Worm (Caenorhabditis elegans) whole organism, L4/young adult: ENCODE data around the gene tag-77.

Experiments used
- W03F9.2 ChIP-seq: fragments of 150-350 bp; optimal IDR thresholded peaks from 2 replicates; lab custom pipeline; 2014; ENCODE audit warnings: missing biosample characterization, missing genetic modification characterization
- dao-5 ChIP-seq: sonication (generic microtip); optimal IDR thresholded peaks from 2 replicates; lab custom pipeline; 2016; ENCODE audit warnings: missing genotype, missing genetic modification characterization, moderate library complexity, missing compliant biosample characterization
- him-1 ChIP-seq: sonication (generic microtip); optimal IDR thresholded peaks from 2 replicates; lab custom pipeline; 2016; ENCODE audit warnings: missing genotype, missing genetic modification reagents, missing genetic modification characterization, missing compliant biosample characterization

DNA sequence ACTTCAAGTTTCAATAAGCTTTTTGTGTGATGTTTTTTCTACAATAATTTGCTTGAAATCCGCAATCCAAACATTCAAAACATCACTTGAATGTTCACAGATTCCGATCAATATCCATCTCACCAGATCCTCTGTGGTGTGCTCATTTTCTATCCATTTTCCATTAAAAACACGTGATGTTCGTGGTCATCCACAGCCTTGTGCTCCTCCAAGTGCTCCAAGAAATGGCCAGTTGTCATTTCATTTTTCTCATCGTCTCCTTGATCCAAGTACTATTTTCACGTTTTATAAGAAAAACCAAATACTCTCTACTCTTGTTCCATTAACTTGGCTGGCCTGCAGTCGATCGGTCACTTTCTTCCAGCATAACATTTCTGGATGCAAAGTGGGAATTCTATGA, 34.2 kb downstream of the tag-77 start:
- TF ChIP-seq him-1 (tag; lab: Kevin White, UChicago) = no peak
- TF ChIP-seq dao-5 (tag; lab: Kevin White, UChicago) = no peak
- no peak for TF ChIP-seq W03F9.2 (tag; lab: Kevin White, UChicago)
